Fruit fly (Drosophila melanogaster) whole organism, embryonic: Measurements from ENCODE around the gene fln.

Source experiments
- CG10147 ChIP-seq: fragments of 200-800 bp; sonication (Bioruptor generic); optimal IDR thresholded peaks from 2 replicates; lab custom pipeline; 2019; ENCODE audit warnings: missing biosample characterization, mild to moderate bottlenecking, missing genetic modification characterization, moderate library complexity
- CG10321 ChIP-seq: fragments of 200-800 bp; sonication (Bioruptor generic); IDR thresholded peaks from 2 replicates; pipeline ENCODE4 v1.3.6; 2022; ENCODE audit warnings: missing biosample characterization, missing genetic modification characterization
- CG10431 ChIP-seq: fragments of 200-800 bp; sonication (Bioruptor generic); optimal IDR thresholded peaks from 3 replicates; lab custom pipeline; 2018; ENCODE audit warnings: missing biosample characterization, mild to moderate bottlenecking, missing genetic modification characterization
- CG10565 ChIP-seq: fragments of 200-800 bp; sonication (Bioruptor generic); optimal IDR thresholded peaks from 3 replicates; lab custom pipeline; 2016; ENCODE audit warnings: missing biosample characterization, mild to moderate bottlenecking, missing genetic modification characterization
- CG10654 ChIP-seq: fragments of 200-800 bp; sonication (Bioruptor generic); optimal IDR thresholded peaks from 2 replicates; lab custom pipeline; 2016; ENCODE audit warnings: missing biosample characterization, missing genetic modification characterization
- CG11093 ChIP-seq: fragments of 200-800 bp; sonication (Bioruptor generic); IDR thresholded peaks from 3 replicates; pipeline ENCODE4 v1.3.6; 2022; ENCODE audit warnings: missing biosample characterization, missing genetic modification characterization
- CG13287 ChIP-seq: fragments of 200-800 bp; sonication (Bioruptor generic); IDR thresholded peaks from 2 replicates; pipeline ENCODE4 v1.3.6; 2022; ENCODE audit warnings: missing biosample characterization, missing genetic modification characterization; ENCODE audit not compliant: partially characterized antibody
- CG13296 ChIP-seq: fragments of 200-800 bp; sonication (Bioruptor generic); optimal IDR thresholded peaks from 3 replicates; lab custom pipeline; 2018; ENCODE audit warnings: missing biosample characterization, mild to moderate bottlenecking, missing genetic modification characterization
- CG13894 ChIP-seq: fragments of 200-800 bp; sonication (Bioruptor generic); optimal IDR thresholded peaks from 3 replicates; lab custom pipeline; 2018; ENCODE audit warnings: missing biosample characterization, mild to moderate bottlenecking, missing genetic modification characterization, moderate library complexity
- CG14667 ChIP-seq: fragments of 200-800 bp; sonication (Bioruptor generic); IDR thresholded peaks from 2 replicates; pipeline ENCODE4 v1.3.6; 2022; ENCODE audit warnings: missing biosample characterization, missing genetic modification characterization
- CG32767 ChIP-seq: fragments of 200-800 bp; sonication (Bioruptor generic); IDR thresholded peaks from 2 replicates; pipeline ENCODE4 v1.3.6; 2022; ENCODE audit warnings: missing biosample characterization, missing genetic modification characterization
- CG33557 ChIP-seq: fragments of 200-800 bp; sonication (Bioruptor generic); optimal IDR thresholded peaks from 2 replicates; lab custom pipeline; 2019; ENCODE audit warnings: missing biosample characterization, mild to moderate bottlenecking, missing genetic modification characterization, moderate library complexity
- CG42726 ChIP-seq: fragments of 200-800 bp; sonication (Bioruptor generic); IDR thresholded peaks from 2 replicates; pipeline ENCODE4 v1.3.6; 2022; ENCODE audit warnings: missing biosample characterization, missing genetic modification characterization; ENCODE audit not compliant: partially characterized antibody
- CG6654 ChIP-seq: fragments of 200-800 bp; sonication (Bioruptor generic); optimal IDR thresholded peaks from 2 replicates; lab custom pipeline; 2017; ENCODE audit warnings: missing biosample characterization, mild to moderate bottlenecking, missing genetic modification characterization
- CG8281 ChIP-seq: fragments of 200-800 bp; sonication (Bioruptor generic); optimal IDR thresholded peaks from 2 replicates; lab custom pipeline; 2018; ENCODE audit warnings: missing biosample characterization, mild to moderate bottlenecking, missing genetic modification characterization, moderate library complexity
- CG8290 ChIP-seq, 3 experiments: fragments of 200-800 bp; sonication (Bioruptor generic); optimal IDR thresholded peaks; 2 replicates each; lab custom pipeline; 2016 to 2019; ENCODE audit warnings: missing biosample characterization in 3 of 3, missing genetic modification characterization in 3 of 3, mild to moderate bottlenecking in 2 of 3, moderate library complexity in 1 of 3
- Camta ChIP-seq: fragments of 200-800 bp; sonication (Bioruptor generic); optimal IDR thresholded peaks from 2 replicates; lab custom pipeline; 2016; ENCODE audit warnings: missing biosample characterization, missing genetic modification characterization
- Ets97D ChIP-seq: fragments of 200-800 bp; sonication (Bioruptor generic); optimal IDR thresholded peaks from 3 replicates; lab custom pipeline; 2016; ENCODE audit warnings: missing biosample characterization, missing genetic modification characterization
- HmgD ChIP-seq: fragments of 200-800 bp; sonication (Bioruptor generic); optimal IDR thresholded peaks from 3 replicates; lab custom pipeline; 2016; ENCODE audit warnings: missing biosample characterization, missing genetic modification characterization
- MESR4 ChIP-seq: fragments of 200-800 bp; sonication (Bioruptor generic); optimal IDR thresholded peaks from 2 replicates; lab custom pipeline; 2018; ENCODE audit warnings: missing biosample characterization, mild to moderate bottlenecking, missing genetic modification characterization, moderate library complexity
- MTF-1 ChIP-seq: fragments of 200-800 bp; sonication (Bioruptor generic); optimal IDR thresholded peaks from 2 replicates; lab custom pipeline; 2018; ENCODE audit warnings: missing biosample characterization, mild to moderate bottlenecking, missing genetic modification characterization, borderline replicate concordance
- Med ChIP-seq: fragments of 200-800 bp; sonication (Bioruptor generic); peaks from one replicate; lab custom pipeline; 2016; ENCODE audit warnings: missing biosample characterization, missing genetic modification characterization, mild to moderate bottlenecking, inconsistent platforms, moderate library complexity
- Nf-YC ChIP-seq: fragments of 200-800 bp; optimal IDR thresholded peaks from 3 replicates; lab custom pipeline; 2019; ENCODE audit warnings: missing biosample characterization, mild to moderate bottlenecking, missing genetic modification characterization, moderate library complexity
- PHDP ChIP-seq: fragments of 200-800 bp; sonication (Bioruptor generic); optimal IDR thresholded peaks from 3 replicates; lab custom pipeline; 2018; ENCODE audit warnings: missing biosample characterization, mild to moderate bottlenecking, missing genetic modification characterization, moderate library complexity
- Ssrp ChIP-seq: fragments of 200-800 bp; sonication (Bioruptor generic); optimal IDR thresholded peaks from 2 replicates; lab custom pipeline; 2018; ENCODE audit warnings: missing biosample characterization, mild to moderate bottlenecking, missing genetic modification characterization, moderate library complexity
- Xbp1 ChIP-seq: fragments of 200-800 bp; sonication (Bioruptor generic); optimal IDR thresholded peaks from 3 replicates; lab custom pipeline; 2016; ENCODE audit warnings: missing biosample characterization, mild to moderate bottlenecking, missing genetic modification characterization
- abd-A ChIP-seq: fragments of 200-800 bp; sonication (Bioruptor generic); optimal IDR thresholded peaks from 3 replicates; lab custom pipeline; 2019; ENCODE audit warnings: missing biosample characterization, mild to moderate bottlenecking, missing genetic modification characterization, moderate library complexity
- ac ChIP-seq: fragments of 200-800 bp; sonication (Bioruptor generic); optimal IDR thresholded peaks from 3 replicates; lab custom pipeline; 2017; ENCODE audit warnings: missing biosample characterization, mild to moderate bottlenecking, missing genetic modification characterization
- chn ChIP-seq: fragments of 200-800 bp; sonication (Bioruptor generic); optimal IDR thresholded peaks from 2 replicates; lab custom pipeline; 2016; ENCODE audit warnings: missing biosample characterization, missing genetic modification characterization
- ewg ChIP-seq: fragments of 200-800 bp; sonication (Bioruptor generic); optimal IDR thresholded peaks from 3 replicates; lab custom pipeline; 2017; ENCODE audit warnings: mild to moderate bottlenecking, missing biosample characterization, missing genetic modification reagents, missing genetic modification characterization
- fd102C ChIP-seq: fragments of 200-800 bp; sonication (Bioruptor generic); optimal IDR thresholded peaks from 2 replicates; lab custom pipeline; 2018; ENCODE audit warnings: missing biosample characterization, mild to moderate bottlenecking, missing genetic modification characterization, moderate library complexity
- gcm ChIP-seq: fragments of 200-800 bp; sonication (Bioruptor generic); optimal IDR thresholded peaks from 2 replicates; lab custom pipeline; 2019; ENCODE audit warnings: missing biosample characterization, mild to moderate bottlenecking, missing genetic modification characterization, moderate library complexity
- gem ChIP-seq: fragments of 200-800 bp; sonication (Bioruptor generic); optimal IDR thresholded peaks from 2 replicates; lab custom pipeline; 2019; ENCODE audit warnings: missing biosample characterization, mild to moderate bottlenecking, missing genetic modification characterization, moderate library complexity
- her ChIP-seq: fragments of 200-800 bp; sonication (Bioruptor generic); optimal IDR thresholded peaks from 2 replicates; lab custom pipeline; 2016; ENCODE audit warnings: missing biosample characterization, missing genetic modification characterization
- nerfin-2 ChIP-seq: fragments of 200-800 bp; sonication (Bioruptor generic); IDR thresholded peaks from 2 replicates; pipeline ENCODE4 v1.3.6; 2022; ENCODE audit warnings: missing biosample characterization, missing genetic modification characterization; ENCODE audit not compliant: partially characterized antibody
- onecut ChIP-seq: fragments of 200-800 bp; sonication (Bioruptor generic); IDR thresholded peaks from 2 replicates; pipeline ENCODE4 v1.3.6; 2022; ENCODE audit warnings: missing biosample characterization, missing genetic modification characterization
- pita ChIP-seq: fragments of 200-800 bp; sonication (Bioruptor generic); optimal IDR thresholded peaks from 2 replicates; lab custom pipeline; 2017; ENCODE audit warnings: missing biosample characterization, mild to moderate bottlenecking, missing genetic modification characterization
- pnt ChIP-seq: fragments of 200-800 bp; sonication (Bioruptor generic); optimal IDR thresholded peaks from 3 replicates; lab custom pipeline; 2016; ENCODE audit warnings: missing biosample characterization, missing genetic modification characterization
- repo ChIP-seq: fragments of 200-800 bp; sonication (Bioruptor generic); optimal IDR thresholded peaks from 2 replicates; lab custom pipeline; 2016; ENCODE audit warnings: missing biosample characterization, missing genetic modification characterization
- row ChIP-seq: fragments of 200-800 bp; sonication (Bioruptor generic); IDR thresholded peaks from 3 replicates; pipeline ENCODE4 v1.3.6; 2022; ENCODE audit warnings: missing biosample characterization, missing genetic modification characterization
- sim ChIP-seq: fragments of 200-800 bp; sonication (Bioruptor generic); IDR thresholded peaks from 2 replicates; pipeline ENCODE4 v1.3.6; 2022; ENCODE audit warnings: missing biosample characterization, missing genetic modification characterization
- so ChIP-seq: fragments of 200-800 bp; sonication (Bioruptor generic); IDR thresholded peaks from 3 replicates; pipeline ENCODE4 v1.3.6; 2022; ENCODE audit warnings: missing biosample characterization, missing genetic modification characterization
- stwl ChIP-seq: fragments of 200-800 bp; sonication (Bioruptor generic); optimal IDR thresholded peaks from 3 replicates; lab custom pipeline; 2018; ENCODE audit warnings: missing biosample characterization, mild to moderate bottlenecking, missing genetic modification characterization, moderate library complexity
- wdn ChIP-seq: fragments of 200-800 bp; sonication (Bioruptor generic); IDR thresholded peaks from 2 replicates; pipeline ENCODE4 v1.3.6; 2022; ENCODE audit warnings: missing biosample characterization, missing genetic modification characterization
- zen ChIP-seq: fragments of 200-800 bp; sonication (Bioruptor generic); optimal IDR thresholded peaks from 3 replicates; lab custom pipeline; 2018; ENCODE audit warnings: missing biosample characterization, mild to moderate bottlenecking, missing genetic modification characterization, moderate library complexity

Gene fln

dm6 chr3L:20000081-20000736 lies 9.2 kb upstream of the fln start, which contains the start of the genes Tom20 and Gabat (continued):
- TF ChIP-seq CG10321 (GFP tag; lab: Robert Waterston, UW): no peak
- TF ChIP-seq MESR4 (GFP tag; lab: Kevin White, UChicago): peak; percentile 41
- no peak for TF ChIP-seq ac (GFP tag; lab: Kevin White, UChicago)
- no peak for TF ChIP-seq CG13296 (GFP tag; lab: Kevin White, UChicago)
- TF ChIP-seq CG10431 (GFP tag; lab: Kevin White, UChicago): no peak
- no peak for TF ChIP-seq CG10147 (GFP tag; lab: Kevin White, UChicago)
- TF ChIP-seq fd102C (GFP tag; lab: Kevin White, UChicago): no peak
- peak; percentile 38 for TF ChIP-seq CG10654
- no peak for TF ChIP-seq HmgD (GFP tag; lab: Kevin White, UChicago)
- TF ChIP-seq CG6654 (GFP tag; lab: Kevin White, UChicago): no peak
- TF ChIP-seq so (GFP tag; lab: Robert Waterston, UW): no peak
- no peak for TF ChIP-seq sim (GFP tag; lab: Robert Waterston, UW)
- no peak for TF ChIP-seq CG8281 (tag; lab: Kevin White, UChicago)
- TF ChIP-seq CG42726 (GFP tag; lab: Robert Waterston, UW): no peak
- TF ChIP-seq pita (GFP tag; lab: Kevin White, UChicago): no peak
- TF ChIP-seq CG14667 (GFP tag; lab: Robert Waterston, UW): no peak
- no peak for TF ChIP-seq CG13287
- TF ChIP-seq onecut (GFP tag; lab: Robert Waterston, UW): no peak
- no peak for TF ChIP-seq zen (tag; lab: Kevin White, UChicago)
- TF ChIP-seq her: no peak
- TF ChIP-seq CG33557 (GFP tag; lab: Kevin White, UChicago): no peak
- TF ChIP-seq nerfin-2 (GFP tag; lab: Robert Waterston, UW): no peak
- TF ChIP-seq CG10565 (GFP tag; lab: Kevin White, UChicago): no peak
- TF ChIP-seq wdn (GFP tag; lab: Robert Waterston, UW): no peak
- TF ChIP-seq repo (GFP tag; lab: Kevin White, UChicago): no peak
- peak; percentile 3 for TF ChIP-seq gem (tag; lab: Kevin White, UChicago)
- TF ChIP-seq PHDP (tag; lab: Kevin White, UChicago): no peak
- no peak for TF ChIP-seq Xbp1 (GFP tag; lab: Kevin White, UChicago)
- TF ChIP-seq gcm (GFP tag; lab: Kevin White, UChicago): peak; percentile 51
- no peak for TF ChIP-seq Camta (GFP tag; lab: Kevin White, UChicago)

dm6 chr3L:19994015-19994414 lies 3.0 kb upstream of the fln start:
- TF ChIP-seq CG13894 (peak; percentile 42), CG11093 (GFP tag; lab: Robert Waterston, UW) (no peak), Nf-YC (tag; lab: Kevin White, UChicago) (peak; percentile 61), ewg (GFP tag; lab: Kevin White, UChicago) (peak; percentile 90), Ssrp (no peak), Ets97D (GFP tag; lab: Kevin White, UChicago) (no peak), CG32767 (GFP tag; lab: Robert Waterston, UW) (peak; percentile 77), CG13287 (0 out of 2 replicates have a peak, but pooled peaks have one; percentile 16), CG8290 (GFP tag; optimal IDR thresholded peaks at IDR 0.05; lab: Kevin White, UChicago) (no peak), CG8290 (tag; optimal IDR thresholded peaks at IDR 0.05; lab: Kevin White, UChicago) (peak in 1 of 2 experiments; percentile 27), MTF-1 (GFP tag; lab: Kevin White, UChicago) (no peak), stwl (tag; lab: Kevin White, UChicago) (peak; percentile 35), onecut (GFP tag; lab: Robert Waterston, UW) (peak; percentile 85), chn (GFP tag; lab: Kevin White, UChicago) (no peak), Med (peak; percentile 50), pnt (GFP tag; lab: Kevin White, UChicago) (no peak), row (GFP tag; lab: Robert Waterston, UW) (no peak; the same call in 2 of the 3 replicates), abd-A (tag; lab: Kevin White, UChicago) (peak; percentile 7)
